In the genomic region with DNA sequence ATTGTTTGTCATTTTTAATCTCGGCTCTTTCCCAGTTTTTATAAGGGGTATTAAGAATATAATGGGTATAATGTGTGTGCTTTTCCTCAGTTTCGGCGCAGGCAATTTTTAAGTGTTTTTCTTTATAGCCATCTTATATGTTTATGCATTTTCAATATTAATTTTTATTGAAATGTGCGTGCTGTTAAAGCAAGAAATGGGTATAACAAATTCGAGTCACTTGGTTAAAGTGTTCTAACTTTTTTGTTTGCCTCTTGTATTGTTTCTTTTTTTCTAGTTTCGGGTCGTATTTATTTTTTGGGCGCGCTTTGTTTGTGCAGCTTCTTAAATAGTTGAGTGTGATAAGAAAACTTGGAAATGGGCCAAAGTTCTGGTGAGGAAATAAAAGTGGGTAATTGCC, we compare ENCODE assay signal across 2 fruit fly cellular contexts.
TF ChIP-seq lines count a peak whose summit lies in the region.

No protein-coding gene starts in this region.

- peak; percentile 3 for TF ChIP-seq CTCF in whole organism, embryonic (GFP tag; optimal IDR thresholded peaks at IDR 0.05; lab: Kevin White, UChicago)

TF ChIP-seq in whole organism, embryonic, 481 proteins besides CTCF, POLR2A, EP300 and RAD21 (continues in another document):
- TF ChIP-seq CG3163 (GFP tag; optimal IDR thresholded peaks at IDR 0.05; lab: Kevin White, UChicago) = no peak
- TF ChIP-seq ranshi (GFP tag; IDR thresholded peaks at IDR 0.05; lab: Robert Waterston, UW) = peak; percentile 58; the same call in 1 of the 2 replicates
- TF ChIP-seq Usf (GFP tag; optimal IDR thresholded peaks at IDR 0.05; lab: Kevin White, UChicago) = peak; percentile 16
- TF ChIP-seq CG15514 (GFP tag; optimal IDR thresholded peaks at IDR 0.05; lab: Kevin White, UChicago) = peak; percentile 44
- TF ChIP-seq Lhr (GFP tag; optimal IDR thresholded peaks at IDR 0.05; lab: Kevin White, UChicago) = peak; percentile 40
- no peak for TF ChIP-seq CG8478 (optimal IDR thresholded peaks at IDR 0.05; lab: Kevin White, UChicago)
- TF ChIP-seq vfl (GFP tag; optimal IDR thresholded peaks at IDR 0.05; lab: Kevin White, UChicago) = no peak
- TF ChIP-seq CG14710 (tag; optimal IDR thresholded peaks at IDR 0.05; lab: Kevin White, UChicago) = peak; percentile 71
- TF ChIP-seq crol (GFP tag; IDR thresholded peaks at IDR 0.05; lab: Robert Waterston, UW) = no peak
- peak; percentile 62; the same call in 1 of the 2 replicates for TF ChIP-seq CG32772 (GFP tag; IDR thresholded peaks at IDR 0.05; lab: Robert Waterston, UW)
- TF ChIP-seq CG3065 (GFP tag; optimal IDR thresholded peaks at IDR 0.05; lab: Kevin White, UChicago) = no peak
- peak; percentile 30 for TF ChIP-seq salm (tag; optimal IDR thresholded peaks at IDR 0.05; lab: Kevin White, UChicago)
- no peak for TF ChIP-seq crp (GFP tag; optimal IDR thresholded peaks at IDR 0.05; lab: Kevin White, UChicago)
- no peak for TF ChIP-seq mirr (GFP tag; optimal IDR thresholded peaks at IDR 0.05; lab: Kevin White, UChicago)
- TF ChIP-seq CG8089 (GFP tag; optimal IDR thresholded peaks at IDR 0.05; lab: Kevin White, UChicago) = peak; percentile 48
- peak; percentile 67 for TF ChIP-seq CG17568 (GFP tag; optimal IDR thresholded peaks at IDR 0.05; lab: Kevin White, UChicago)
- TF ChIP-seq CG31388 (GFP tag; optimal IDR thresholded peaks at IDR 0.05; lab: Kevin White, UChicago) = no peak
- no peak for TF ChIP-seq jigr1 (GFP tag; IDR thresholded peaks at IDR 0.05; lab: Robert Waterston, UW)
- peak; percentile 38; the same call in 1 of the 4 replicates for TF ChIP-seq Gug (GFP tag; IDR thresholded peaks at IDR 0.05; lab: Robert Waterston, UW)
- no peak for TF ChIP-seq sd (tag; optimal IDR thresholded peaks at IDR 0.05; lab: Kevin White, UChicago)
- peak; percentile 13 for TF ChIP-seq CG13296 (GFP tag; optimal IDR thresholded peaks at IDR 0.05; lab: Kevin White, UChicago)
- TF ChIP-seq sr (GFP tag; IDR thresholded peaks at IDR 0.05; lab: Robert Waterston, UW) = no peak
- peak; percentile 57; the same call in 1 of the 3 replicates for TF ChIP-seq gce (GFP tag; IDR thresholded peaks at IDR 0.05; lab: Robert Waterston, UW)
- peak; percentile 32 for TF ChIP-seq CG11723 (GFP tag; optimal IDR thresholded peaks at IDR 0.05; lab: Kevin White, UChicago)
- peak; percentile 31 for TF ChIP-seq Max (GFP tag; optimal IDR thresholded peaks at IDR 0.05; lab: Kevin White, UChicago)
- TF ChIP-seq Fer2 (tag; optimal IDR thresholded peaks at IDR 0.05; lab: Kevin White, UChicago) = peak; percentile 34
- TF ChIP-seq sima (GFP tag; optimal IDR thresholded peaks at IDR 0.05; lab: Kevin White, UChicago) = no peak
- TF ChIP-seq otp (GFP tag; IDR thresholded peaks at IDR 0.05; lab: Robert Waterston, UW) = peak; percentile 53; the same call in 2 of the 3 replicates
- no peak for TF ChIP-seq CG8765 (GFP tag; IDR thresholded peaks at IDR 0.05; lab: Robert Waterston, UW)
- TF ChIP-seq CG12744 (GFP tag; optimal IDR thresholded peaks at IDR 0.05; lab: Kevin White, UChicago) = peak; percentile 15
- peak; percentile 66 for TF ChIP-seq az2 (GFP tag; optimal IDR thresholded peaks at IDR 0.05; lab: Kevin White, UChicago)
- TF ChIP-seq CHES-1-like (GFP tag; optimal IDR thresholded peaks at IDR 0.05; lab: Kevin White, UChicago) = no peak
- no peak for TF ChIP-seq CG4617 (GFP tag; optimal IDR thresholded peaks at IDR 0.05; lab: Kevin White, UChicago; ENCODE audit: borderline replicate concordance)
- peak; percentile 50 for TF ChIP-seq CG10366 (GFP tag; IDR thresholded peaks at IDR 0.05; lab: Robert Waterston, UW)
- TF ChIP-seq Ets65A (GFP tag; lab: Kevin White, UChicago) = peak; percentile 93
- peak; percentile 12 for TF ChIP-seq Mad (GFP tag; optimal IDR thresholded peaks at IDR 0.05; lab: Kevin White, UChicago)
- TF ChIP-seq Dll (GFP tag; IDR thresholded peaks at IDR 0.05; lab: Robert Waterston, UW; ENCODE audit: partially characterized antibody) = no peak
- peak; percentile 43; the same call in 1 of the 3 replicates for TF ChIP-seq CG7357 (GFP tag; IDR thresholded peaks at IDR 0.05; lab: Robert Waterston, UW)
- TF ChIP-seq CG2889 (GFP tag; IDR thresholded peaks at IDR 0.05; lab: Robert Waterston, UW) = no peak
- no peak for TF ChIP-seq CG12769 (tag; optimal IDR thresholded peaks at IDR 0.05; lab: Kevin White, UChicago)
- 0 out of 2 replicates have a peak, but pooled peaks have one; percentile 10 for TF ChIP-seq dimm (GFP tag; IDR thresholded peaks at IDR 0.05; lab: Robert Waterston, UW)
- TF ChIP-seq lbe (GFP tag; optimal IDR thresholded peaks at IDR 0.05; lab: Kevin White, UChicago) = no peak

TF ChIP-seq in whole organism, prepupa, 60 proteins besides CTCF, POLR2A, EP300 and RAD21:
- TF ChIP-seq CG10669 (GFP tag; optimal IDR thresholded peaks at IDR 0.05; lab: Kevin White, UChicago) = no peak
- peak; percentile 67 for TF ChIP-seq fkh (GFP tag; optimal IDR thresholded peaks at IDR 0.05; lab: Kevin White, UChicago)
